Worm (Caenorhabditis elegans): ENCODE results near the gene C52E4.12.

C52E4.12 gene

ce11 chrV:11995862-11996261, at the start of gene C52E4.12:
Gene C52E4.12 (plus strand): TSS chrV:11996162.
- TF ChIP-seq him-1 (tag; optimal IDR thresholded peaks at IDR 0.05) (no peak), W03F9.2 (tag; optimal IDR thresholded peaks at IDR 0.05) (no peak), dao-5 (tag; optimal IDR thresholded peaks at IDR 0.05) (no peak)

ce11 chrV:11946818-11947217, 49.1 kb upstream of the C52E4.12 start:
- TF ChIP-seq W03F9.2 (tag; optimal IDR thresholded peaks at IDR 0.05), result no peak
- TF ChIP-seq him-1 (tag; optimal IDR thresholded peaks at IDR 0.05), result no peak
- no peak for TF ChIP-seq dao-5 (tag; optimal IDR thresholded peaks at IDR 0.05)

- TF ChIP-seq him-1 (tag; optimal IDR thresholded peaks at IDR 0.05) (no peak), W03F9.2 (tag; optimal IDR thresholded peaks at IDR 0.05) (no peak), dao-5 (tag; optimal IDR thresholded peaks at IDR 0.05) (no peak)
These were observed 48.5 kb upstream of the C52E4.12 start for ce11 chrV:11947414-11947954.

ce11 chrV:11948581-11948980, 47.4 kb upstream of the C52E4.12 start:
- TF ChIP-seq him-1 (tag; optimal IDR thresholded peaks at IDR 0.05) (no peak), dao-5 (tag; optimal IDR thresholded peaks at IDR 0.05) (no peak), W03F9.2 (tag; optimal IDR thresholded peaks at IDR 0.05) (no peak)

ce11 chrV:11949509-11950117, 46.3 kb upstream of the C52E4.12 start:
- TF ChIP-seq dao-5 (tag; optimal IDR thresholded peaks at IDR 0.05), result no peak
- TF ChIP-seq him-1 (tag; optimal IDR thresholded peaks at IDR 0.05), result no peak

DNA sequence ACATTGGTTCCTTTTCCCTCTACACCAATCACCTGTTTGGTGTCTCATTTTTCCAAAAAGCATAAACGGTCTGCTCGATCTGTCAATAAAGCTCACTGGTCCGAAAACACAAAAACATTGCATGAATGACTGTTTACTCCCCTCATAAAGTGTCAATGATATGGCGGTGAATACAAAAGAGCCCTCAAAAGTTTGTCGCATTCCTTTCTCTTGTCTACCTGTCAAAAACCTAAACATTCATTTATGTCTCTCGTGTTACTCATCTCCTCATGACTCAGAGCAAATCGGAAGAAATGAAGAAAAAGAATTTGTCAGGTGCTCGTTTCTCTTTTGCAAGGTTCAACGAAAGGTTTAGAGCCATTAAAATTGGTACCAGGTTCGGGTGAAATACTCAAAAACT, 44.7 kb upstream of the C52E4.12 start:
- TF ChIP-seq W03F9.2 (tag; optimal IDR thresholded peaks at IDR 0.05) (no peak), dao-5 (tag; optimal IDR thresholded peaks at IDR 0.05) (no peak), him-1 (tag; optimal IDR thresholded peaks at IDR 0.05) (no peak)

ce11 chrV:11952854-11953447, 43.0 kb upstream of the C52E4.12 start:
- TF ChIP-seq W03F9.2 (tag; optimal IDR thresholded peaks at IDR 0.05) (no peak), dao-5 (tag; optimal IDR thresholded peaks at IDR 0.05) (no peak), him-1 (tag; optimal IDR thresholded peaks at IDR 0.05) (no peak)

- TF ChIP-seq him-1 (tag; optimal IDR thresholded peaks at IDR 0.05), result no peak
- no peak for TF ChIP-seq dao-5 (tag; optimal IDR thresholded peaks at IDR 0.05)
- no peak for TF ChIP-seq W03F9.2 (tag; optimal IDR thresholded peaks at IDR 0.05)
These were observed 42.3 kb upstream of the C52E4.12 start for ce11 chrV:11953621-11954020.

- TF ChIP-seq dao-5 (tag; optimal IDR thresholded peaks at IDR 0.05) (no peak), W03F9.2 (tag; optimal IDR thresholded peaks at IDR 0.05) (no peak), him-1 (tag; optimal IDR thresholded peaks at IDR 0.05) (no peak)
These were observed 40.3 kb upstream of the C52E4.12 start for ce11 chrV:11955617-11956016.

ce11 chrV:11958343-11959291, 37.3 kb upstream of the C52E4.12 start, which contains the start of gene F58H1.5:
Gene F58H1.5 (plus strand): TSS chrV:11958393.
- TF ChIP-seq W03F9.2 (tag; optimal IDR thresholded peaks at IDR 0.05), result no peak
- TF ChIP-seq him-1 (tag; optimal IDR thresholded peaks at IDR 0.05), result no peak
- TF ChIP-seq dao-5 (tag; optimal IDR thresholded peaks at IDR 0.05), result no peak

DNA sequence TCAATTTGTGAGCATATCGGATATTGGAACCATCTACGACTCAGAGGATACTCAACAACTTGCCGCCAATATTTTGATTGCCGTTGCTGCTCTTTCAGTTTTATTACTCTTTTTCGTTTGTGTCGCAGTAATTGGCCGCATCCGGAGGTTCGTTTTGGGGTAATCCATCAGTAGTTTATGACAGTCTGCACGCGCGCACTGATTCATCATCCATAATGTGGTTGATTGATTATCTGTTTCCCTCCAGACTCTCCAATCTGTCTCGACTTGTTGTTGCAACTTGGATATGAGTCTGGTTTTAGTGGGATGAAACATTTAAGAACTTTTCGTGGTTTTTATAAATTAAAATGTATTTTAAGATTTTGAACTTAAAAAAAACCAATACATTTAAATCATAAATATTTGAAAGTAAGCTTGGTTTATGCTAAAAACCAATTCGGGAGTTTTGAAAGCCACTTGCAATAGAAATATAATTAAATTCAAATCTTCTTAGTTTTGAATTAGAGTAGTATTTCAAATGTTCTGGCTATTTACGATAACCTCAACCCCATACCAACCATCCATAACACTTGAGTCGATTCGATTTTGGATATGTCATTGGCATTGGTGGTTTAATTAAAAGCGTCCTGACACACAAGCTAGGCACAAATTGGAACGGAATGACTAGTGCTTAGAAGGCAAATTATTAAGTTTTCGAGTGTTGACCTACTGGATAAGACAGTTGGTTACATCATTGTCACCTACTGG, 35.7 kb upstream of the C52E4.12 start:
- TF ChIP-seq dao-5 (tag; optimal IDR thresholded peaks at IDR 0.05) (no peak), W03F9.2 (tag; optimal IDR thresholded peaks at IDR 0.05) (no peak), him-1 (tag; optimal IDR thresholded peaks at IDR 0.05) (no peak)

- TF ChIP-seq him-1 (tag; optimal IDR thresholded peaks at IDR 0.05), result no peak
- TF ChIP-seq dao-5 (tag; optimal IDR thresholded peaks at IDR 0.05), result no peak
- no peak for TF ChIP-seq W03F9.2 (tag; optimal IDR thresholded peaks at IDR 0.05)
These were observed 35.2 kb upstream of the C52E4.12 start for ce11 chrV:11960831-11961190.

DNA sequence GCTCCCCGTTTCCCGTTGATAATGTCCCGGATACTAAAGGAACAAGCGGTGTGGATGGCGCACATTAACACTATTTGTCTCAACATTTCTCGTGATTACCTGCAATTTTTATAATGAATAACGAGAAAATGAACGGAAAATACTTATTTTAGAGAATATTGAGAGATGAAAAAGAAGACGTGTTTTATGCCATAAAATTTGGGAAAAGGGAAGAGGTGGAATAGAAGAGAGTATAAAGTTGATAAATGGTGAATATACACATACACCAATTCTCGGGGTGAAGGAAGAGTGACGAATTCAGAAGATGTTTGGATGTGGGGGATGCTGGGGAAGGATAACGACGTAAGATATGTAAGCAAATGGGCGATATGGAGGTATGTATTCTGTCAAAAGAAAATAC, 31.2 kb upstream of the C52E4.12 start, which contains the start of gene F58H1.7:
F58H1.7 (minus strand) TSS at position 101 of the 400 bp plus-strand sequence.
- TF ChIP-seq W03F9.2 (tag; optimal IDR thresholded peaks at IDR 0.05), result no peak
- no peak for TF ChIP-seq him-1 (tag; optimal IDR thresholded peaks at IDR 0.05)
- TF ChIP-seq dao-5 (tag; optimal IDR thresholded peaks at IDR 0.05), result no peak
